Fruit fly (Drosophila melanogaster): ENCODE measurements around the gene Gcn2.

Gcn2 gene

DNA sequence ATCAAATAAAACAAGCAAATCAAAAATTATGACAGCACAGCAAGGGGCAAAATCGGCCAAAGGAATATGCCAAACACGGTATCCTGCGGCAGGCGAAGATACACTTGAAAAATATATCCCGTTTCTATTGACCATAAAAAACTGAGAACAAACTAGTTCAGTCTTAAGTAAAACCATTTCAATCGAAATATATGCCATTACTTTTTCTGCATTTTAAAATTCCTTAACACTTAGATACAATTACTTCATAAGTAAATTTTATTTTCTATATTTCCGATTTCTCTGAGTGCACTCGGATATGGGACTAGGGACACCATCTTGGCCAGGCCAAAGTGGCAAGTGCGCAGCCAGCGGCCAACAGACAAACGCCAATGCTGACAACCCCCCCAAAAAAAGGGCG, 31.8 kb upstream of the Gcn2 start (continued):
- TF ChIP-seq CG18599 (GFP tag; optimal IDR thresholded peaks at IDR 0.05) (peak; percentile 61), CG30403 (GFP tag; optimal IDR thresholded peaks at IDR 0.05) (peak; percentile 24), CG4854 (GFP tag; optimal IDR thresholded peaks at IDR 0.05) (no peak), CG15269 (tag; optimal IDR thresholded peaks at IDR 0.05) (peak; percentile 40), Mes4 (GFP tag; optimal IDR thresholded peaks at IDR 0.05) (no peak), CG8290 (GFP tag; optimal IDR thresholded peaks at IDR 0.05) (no peak), CG8290 (tag; optimal IDR thresholded peaks at IDR 0.05) (peak in 1 of 2 experiments; percentile 9), CG8944 (GFP tag; optimal IDR thresholded peaks at IDR 0.05) (no peak), twi (tag; optimal IDR thresholded peaks at IDR 0.05) (no peak), Hr78 (GFP tag; optimal IDR thresholded peaks at IDR 0.05) (no peak), CG16779 (GFP tag; IDR thresholded peaks at IDR 0.05) (no peak), lmd (GFP tag; IDR thresholded peaks at IDR 0.05) (peak; percentile 42), scrt (GFP tag; optimal IDR thresholded peaks at IDR 0.05) (peak; percentile 6), CG12391 (tag; optimal IDR thresholded peaks at IDR 0.05) (peak; percentile 15), ems (GFP tag; optimal IDR thresholded peaks at IDR 0.05) (no peak), Rfx (GFP tag; IDR thresholded peaks at IDR 0.05) (peak; percentile 47), CG12769 (tag; optimal IDR thresholded peaks at IDR 0.05) (no peak), sob (GFP tag; IDR thresholded peaks at IDR 0.05) (0 out of 2 replicates have a peak, but pooled peaks have one; percentile 25), Meics (GFP tag; optimal IDR thresholded peaks at IDR 0.05) (peak; percentile 9), CrebB (tag; optimal IDR thresholded peaks at IDR 0.05) (no peak), vvl (GFP tag; IDR thresholded peaks at IDR 0.05) (0 out of 2 replicates have a peak, but pooled peaks have one; percentile 36), CG10366 (GFP tag; IDR thresholded peaks at IDR 0.05) (peak; percentile 38; the same call in 1 of the 2 replicates), CG11504 (tag; optimal IDR thresholded peaks at IDR 0.05) (peak; percentile 38), Oaz (GFP tag; IDR thresholded peaks at IDR 0.05) (no peak), CG32532 (GFP tag; IDR thresholded peaks at IDR 0.05) (0 out of 2 replicates have a peak, but pooled peaks have one; percentile 19), E2f1 (GFP tag; IDR thresholded peaks at IDR 0.05) (0 out of 2 replicates have a peak, but pooled peaks have one; percentile 11), repo (GFP tag; optimal IDR thresholded peaks at IDR 0.05) (no peak), Xbp1 (GFP tag; optimal IDR thresholded peaks at IDR 0.05) (peak; percentile 22), dmrt11E (tag; optimal IDR thresholded peaks at IDR 0.05) (no peak), Oli (tag; optimal IDR thresholded peaks at IDR 0.05) (peak; percentile 16), CG13424 (tag; optimal IDR thresholded peaks at IDR 0.05) (peak; percentile 26), CG7839 (tag; optimal IDR thresholded peaks at IDR 0.05) (peak; percentile 26), ATbp (GFP tag; optimal IDR thresholded peaks at IDR 0.05) (peak; percentile 1), CG6689 (GFP tag; IDR thresholded peaks at IDR 0.05) (0 out of 2 replicates have a peak, but pooled peaks have one; percentile 11), Med (GFP tag) (peak; percentile 16), ci (GFP tag; IDR thresholded peaks at IDR 0.05) (no peak), CG9817 (tag; optimal IDR thresholded peaks at IDR 0.05) (peak; percentile 23), Ets65A (GFP tag) (peak; percentile 19), sens (GFP tag) (peak; percentile 59), sd (tag; optimal IDR thresholded peaks at IDR 0.05) (no peak), pita (GFP tag; optimal IDR thresholded peaks at IDR 0.05) (no peak), kni (GFP tag; optimal IDR thresholded peaks at IDR 0.05) (no peak), chinmo (GFP tag; IDR thresholded peaks at IDR 0.05; ENCODE audit: partially characterized antibody) (no peak), CG33557 (GFP tag; optimal IDR thresholded peaks at IDR 0.05) (no peak), CG13894 (tag; optimal IDR thresholded peaks at IDR 0.05) (peak; percentile 33), CG12942 (GFP tag; optimal IDR thresholded peaks at IDR 0.05) (no peak), Sox102F (GFP tag; optimal IDR thresholded peaks at IDR 0.05) (peak; percentile 23), MBD-R2 (GFP tag; IDR thresholded peaks at IDR 0.05) (peak; percentile 19; the same call in 1 of the 2 replicates), Hr51 (GFP tag; optimal IDR thresholded peaks at IDR 0.05) (peak in 1 of 2 experiments; percentile 61), CG31441 (GFP tag; IDR thresholded peaks at IDR 0.05) (0 out of 2 replicates have a peak, but pooled peaks have one; percentile 8)

Data from whole organism, embryonic.